Fruit fly (Drosophila melanogaster): ENCODE results near the gene GstZ2.
A peak's percentile ranks its signal among the peaks of the same experiment; 100 is the strongest.

GstZ2 gene

DNA sequence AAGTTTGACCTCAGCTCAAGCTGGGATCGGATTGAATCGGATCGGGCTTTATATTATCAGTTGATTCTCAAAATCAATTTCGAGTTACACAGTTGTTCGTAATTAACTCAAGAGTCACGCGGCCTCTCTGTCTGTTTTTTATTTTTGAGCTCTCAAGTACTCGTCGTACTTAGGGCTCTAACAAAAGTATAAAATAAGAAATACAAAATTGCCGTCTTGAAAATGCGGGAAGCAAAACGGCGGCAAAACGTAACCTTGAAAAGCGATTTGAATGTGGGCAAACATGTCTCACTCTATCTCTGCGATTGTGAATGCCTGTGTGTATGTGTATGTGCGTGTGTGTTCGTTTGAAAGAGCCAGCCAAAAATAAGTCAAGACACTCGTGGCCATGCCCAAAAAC, 22.8 kb downstream of the GstZ2 start (continued):
- no peak for TF ChIP-seq pita (GFP tag; optimal IDR thresholded peaks at IDR 0.05)
- no peak for TF ChIP-seq CG4282 (GFP tag; optimal IDR thresholded peaks at IDR 0.05)
- no peak for TF ChIP-seq CG10431 (GFP tag; optimal IDR thresholded peaks at IDR 0.05)
- no peak for TF ChIP-seq CG3281 (GFP tag; optimal IDR thresholded peaks at IDR 0.05)
- peak; percentile 48 for TF ChIP-seq sd (tag; optimal IDR thresholded peaks at IDR 0.05)
- no peak for TF ChIP-seq luna (GFP tag; optimal IDR thresholded peaks at IDR 0.05)
- no peak for TF ChIP-seq CG7786 (GFP tag; optimal IDR thresholded peaks at IDR 0.05)

DNA sequence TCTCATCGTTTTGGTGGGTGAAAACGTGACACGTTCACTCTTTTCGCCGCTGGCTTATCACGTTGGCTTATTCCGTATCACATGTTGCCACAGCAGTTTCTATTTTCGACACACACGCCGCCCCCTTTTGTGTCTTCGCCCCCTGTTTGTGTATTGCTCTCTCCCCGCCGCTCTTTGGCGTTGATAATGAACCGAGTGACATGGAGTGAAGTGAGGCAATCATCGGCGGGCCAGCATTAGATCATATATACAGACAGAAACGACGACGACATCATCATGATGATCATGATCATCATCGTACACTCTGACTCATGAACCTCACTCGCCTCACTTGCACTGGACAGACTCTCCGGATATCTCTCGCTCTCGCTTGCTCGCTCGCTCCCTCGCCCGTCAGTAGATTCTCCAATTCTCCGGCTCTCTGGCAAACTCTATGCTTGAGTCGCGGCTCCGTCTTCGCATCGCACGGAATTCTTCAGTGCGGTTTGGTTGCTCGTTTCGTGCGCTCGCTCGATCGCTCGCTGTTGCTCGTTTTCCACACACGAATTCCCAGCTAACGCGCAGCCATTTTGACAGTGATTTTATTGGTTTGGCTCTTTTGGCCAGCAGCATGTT, 24.0 kb downstream of the GstZ2 start:
- 0 out of 2 replicates have a peak, but pooled peaks have one; percentile 13 for TF ChIP-seq seq (GFP tag; IDR thresholded peaks at IDR 0.05)
- peak; percentile 51 for TF ChIP-seq cg (GFP tag; optimal IDR thresholded peaks at IDR 0.05)
- TF ChIP-seq CG4282 (GFP tag; optimal IDR thresholded peaks at IDR 0.05) = no peak
- TF ChIP-seq pnt (GFP tag; optimal IDR thresholded peaks at IDR 0.05) = no peak
- TF ChIP-seq crc (GFP tag; optimal IDR thresholded peaks at IDR 0.05) = no peak
- no peak for TF ChIP-seq lbe (GFP tag; optimal IDR thresholded peaks at IDR 0.05)
- peak; percentile 4; the same call in 1 of the 2 replicates for TF ChIP-seq Xrp1 (GFP tag; IDR thresholded peaks at IDR 0.05)
- TF ChIP-seq Bgb (GFP tag; IDR thresholded peaks at IDR 0.05; ENCODE audit: partially characterized antibody) = peak; percentile 14; the same call in 1 of the 2 replicates
- no peak for TF ChIP-seq CG7928 (GFP tag; optimal IDR thresholded peaks at IDR 0.05)
- TF ChIP-seq bbx (GFP tag; IDR thresholded peaks at IDR 0.05; ENCODE audit: partially characterized antibody) = no peak
- TF ChIP-seq CG11723 (GFP tag; optimal IDR thresholded peaks at IDR 0.05) = no peak
- 0 out of 2 replicates have a peak, but pooled peaks have one; percentile 43 for TF ChIP-seq unc-4 (GFP tag; IDR thresholded peaks at IDR 0.05; ENCODE audit: partially characterized antibody)
- 0 out of 2 replicates have a peak, but pooled peaks have one; percentile 29 for TF ChIP-seq GATAe (GFP tag; conservative IDR thresholded peaks at IDR 0.05)
- no peak for TF ChIP-seq Tbp (GFP tag; optimal IDR thresholded peaks at IDR 0.05)
- TF ChIP-seq Sox102F (GFP tag; optimal IDR thresholded peaks at IDR 0.05) = no peak
- TF ChIP-seq Lpt (GFP tag; optimal IDR thresholded peaks at IDR 0.05) = no peak
- no peak for TF ChIP-seq CG14860 (GFP tag; IDR thresholded peaks at IDR 0.05; ENCODE audit: partially characterized antibody)
- TF ChIP-seq CG14014 (GFP tag; IDR thresholded peaks at IDR 0.05) = peak; percentile 9; the same call in 1 of the 2 replicates
- peak; percentile 21 for TF ChIP-seq CG7786 (GFP tag; optimal IDR thresholded peaks at IDR 0.05)
- peak; percentile 29 for TF ChIP-seq pb (GFP tag; optimal IDR thresholded peaks at IDR 0.05)
- TF ChIP-seq CG32532 (GFP tag; IDR thresholded peaks at IDR 0.05) = peak; percentile 50; the same call in 1 of the 2 replicates
- no peak for TF ChIP-seq fd64A (GFP tag; optimal IDR thresholded peaks at IDR 0.05)
- no peak for TF ChIP-seq Six4 (GFP tag; optimal IDR thresholded peaks at IDR 0.05)
- peak; percentile 21; the same call in 1 of the 2 replicates for TF ChIP-seq Adf1 (GFP tag; IDR thresholded peaks at IDR 0.05)
- TF ChIP-seq lilli (GFP tag; optimal IDR thresholded peaks at IDR 0.05) = peak; percentile 35
- TF ChIP-seq hb (GFP tag; IDR thresholded peaks at IDR 0.05; ENCODE audit: partially characterized antibody) = no peak
- TF ChIP-seq dpn (GFP tag; optimal IDR thresholded peaks at IDR 0.05) = no peak
- TF ChIP-seq Fer1 (GFP tag; optimal IDR thresholded peaks at IDR 0.05) = peak; percentile 47
- TF ChIP-seq her (GFP tag; optimal IDR thresholded peaks at IDR 0.05) = peak; percentile 12
- TF ChIP-seq Atf6 (GFP tag; IDR thresholded peaks at IDR 0.05) = 0 out of 2 replicates have a peak, but pooled peaks have one; percentile 20
- TF ChIP-seq CG15696 (tag; optimal IDR thresholded peaks at IDR 0.05) = no peak
- peak; percentile 28 for TF ChIP-seq CG15514 (GFP tag; optimal IDR thresholded peaks at IDR 0.05)
- TF ChIP-seq Awh (GFP tag; IDR thresholded peaks at IDR 0.05) = peak; percentile 45; the same call in 1 of the 2 replicates
- TF ChIP-seq nerfin-1 (tag; optimal IDR thresholded peaks at IDR 0.05) = no peak
- TF ChIP-seq dmrt99B (tag; optimal IDR thresholded peaks at IDR 0.05) = no peak
- no peak for TF ChIP-seq twi (tag; optimal IDR thresholded peaks at IDR 0.05)
- no peak for TF ChIP-seq ems (GFP tag; optimal IDR thresholded peaks at IDR 0.05)
- no peak for TF ChIP-seq az2 (GFP tag; optimal IDR thresholded peaks at IDR 0.05)
- TF ChIP-seq Deaf1 (tag; optimal IDR thresholded peaks at IDR 0.05) = peak; percentile 79
- no peak for TF ChIP-seq sens (GFP tag)
- TF ChIP-seq cwo (GFP tag; optimal IDR thresholded peaks at IDR 0.05) = peak; percentile 99
- no peak for TF ChIP-seq CG3281 (GFP tag; optimal IDR thresholded peaks at IDR 0.05)
- no peak for TF ChIP-seq Kr (GFP tag; optimal IDR thresholded peaks at IDR 0.05)
